Worm (Caenorhabditis elegans): ENCODE results near the gene T11G6.5.

ce11 chrIV:10842705-10843364, at the start of gene T11G6.5:
- no peak for TF ChIP-seq T22C8.4 (GFP tag; IDR thresholded peaks at IDR 0.05)
- TF ChIP-seq cog-1 (tag; optimal IDR thresholded peaks at IDR 0.05), result no peak
- TF ChIP-seq ref-1 (GFP tag; conservative IDR thresholded peaks at IDR 0.05), result no peak
